Fruit fly (Drosophila melanogaster) whole organism, embryonic: ENCODE data around the gene MED15.

Experiments used
- CG10366 ChIP-seq: fragments of 200-800 bp; sonication (Bioruptor generic); IDR thresholded peaks from 2 replicates; pipeline ENCODE4 v1.3.6; 2022; ENCODE audit warnings: missing biosample characterization, missing genetic modification characterization
- CG12299 ChIP-seq: fragments of 200-800 bp; sonication (Bioruptor generic); optimal IDR thresholded peaks from 2 replicates; lab custom pipeline; 2018; ENCODE audit warnings: missing biosample characterization, mild to moderate bottlenecking, missing genetic modification characterization
- Drgx ChIP-seq: fragments of 200-800 bp; sonication (Bioruptor generic); IDR thresholded peaks from 2 replicates; pipeline ENCODE4 v1.3.6; 2022; ENCODE audit warnings: missing biosample characterization, missing genetic modification characterization
- Meics ChIP-seq: fragments of 200-800 bp; sonication (Bioruptor generic); optimal IDR thresholded peaks from 2 replicates; lab custom pipeline; 2017; ENCODE audit warnings: missing biosample characterization, mild to moderate bottlenecking, missing genetic modification characterization
- bowl ChIP-seq: fragments of 200-800 bp; sonication (Bioruptor generic); IDR thresholded peaks from 2 replicates; pipeline ENCODE4 v1.3.6; 2022; ENCODE audit warnings: missing biosample characterization, missing genetic modification characterization
- bsh ChIP-seq, 2 experiments: fragments of 200-800 bp; sonication (Bioruptor generic); optimal IDR thresholded peaks; 2 replicates each; lab custom pipeline; 2017 to 2018; ENCODE audit warnings: mild to moderate bottlenecking in 2 of 2, missing biosample characterization in 2 of 2, missing genetic modification characterization in 2 of 2, moderate library complexity in 1 of 2
- chinmo ChIP-seq: fragments of 200-800 bp; sonication (Bioruptor generic); IDR thresholded peaks from 4 replicates; pipeline ENCODE4 v1.3.6; 2022; ENCODE audit warnings: missing biosample characterization, missing genetic modification characterization; ENCODE audit not compliant: partially characterized antibody
- h ChIP-seq: fragments of >200 bp; optimal IDR thresholded peaks from 2 replicates; lab custom pipeline; 2017
- hb ChIP-seq: fragments of 200-800 bp; sonication (Bioruptor generic); IDR thresholded peaks from 3 replicates; pipeline ENCODE4 v1.3.6; 2022; ENCODE audit warnings: missing biosample characterization, missing genetic modification characterization; ENCODE audit not compliant: partially characterized antibody
- oc ChIP-seq: fragments of 200-800 bp; sonication (Bioruptor generic); optimal IDR thresholded peaks from 2 replicates; lab custom pipeline; 2018; ENCODE audit warnings: missing biosample characterization, mild to moderate bottlenecking, missing genetic modification characterization, moderate library complexity
- org-1 ChIP-seq: fragments of 200-800 bp; sonication (Bioruptor generic); optimal IDR thresholded peaks from 2 replicates; lab custom pipeline; 2017; ENCODE audit warnings: missing biosample characterization, missing genetic modification characterization
- pho ChIP-seq: fragments of 200-800 bp; sonication (Bioruptor generic); optimal IDR thresholded peaks from 2 replicates; lab custom pipeline; 2016; ENCODE audit warnings: missing biosample characterization, missing genetic modification characterization
- pros ChIP-seq: fragments of 200-800 bp; sonication (Bioruptor generic); optimal IDR thresholded peaks from 3 replicates; lab custom pipeline; 2019; ENCODE audit warnings: missing biosample characterization, mild to moderate bottlenecking, missing genetic modification characterization, moderate library complexity
- tin ChIP-seq: fragments of 200-800 bp; sonication (Bioruptor generic); optimal IDR thresholded peaks from 3 replicates; lab custom pipeline; 2016; ENCODE audit warnings: missing biosample characterization, missing genetic modification characterization

dm6 chr2L:472829-473228 is at the start of gene MED15:
- no peak for TF ChIP-seq h
- TF ChIP-seq CG10366 (GFP tag; lab: Robert Waterston, UW), result no peak
- TF ChIP-seq Drgx (GFP tag; lab: Robert Waterston, UW), result no peak
- TF ChIP-seq pros, result no peak
- no peak for TF ChIP-seq chinmo (GFP tag; lab: Robert Waterston, UW)
- no peak for TF ChIP-seq pho
- TF ChIP-seq org-1 (GFP tag; lab: Kevin White, UChicago), result no peak
- TF ChIP-seq CG12299 (tag; lab: Kevin White, UChicago), result no peak
- no peak for TF ChIP-seq hb (GFP tag; lab: Robert Waterston, UW)
- no peak for TF ChIP-seq bowl
- no peak for TF ChIP-seq Meics
- TF ChIP-seq tin (GFP tag; lab: Kevin White, UChicago), result no peak
- no peak for TF ChIP-seq oc (tag; lab: Kevin White, UChicago)
- no peak for TF ChIP-seq bsh (GFP tag; optimal IDR thresholded peaks at IDR 0.05; lab: Kevin White, UChicago)
